Fruit fly (Drosophila melanogaster) whole organism, embryonic: ENCODE measurements around the gene CG9302.

ENCODE experiments used
- CG10543 ChIP-seq: fragments of 200-800 bp; sonication (Bioruptor generic); optimal IDR thresholded peaks from 3 replicates; lab custom pipeline; 2017; ENCODE audit warnings: missing biosample characterization, mild to moderate bottlenecking, missing genetic modification characterization, moderate library complexity
- CG10979 ChIP-seq: fragments of 200-800 bp; sonication (Bioruptor generic); optimal IDR thresholded peaks from 2 replicates; lab custom pipeline; 2018; ENCODE audit warnings: missing biosample characterization, mild to moderate bottlenecking, missing genetic modification characterization, moderate library complexity
- CG12299 ChIP-seq: fragments of 200-800 bp; sonication (Bioruptor generic); optimal IDR thresholded peaks from 2 replicates; lab custom pipeline; 2018; ENCODE audit warnings: missing biosample characterization, mild to moderate bottlenecking, missing genetic modification characterization
- CG13775 ChIP-seq: fragments of 200-800 bp; sonication (Bioruptor generic); optimal IDR thresholded peaks from 3 replicates; lab custom pipeline; 2017; ENCODE audit warnings: missing biosample characterization, mild to moderate bottlenecking, missing genetic modification characterization
- CG14014 ChIP-seq: fragments of 200-800 bp; sonication (Bioruptor generic); IDR thresholded peaks from 2 replicates; pipeline ENCODE4 v1.3.6; 2022; ENCODE audit warnings: missing biosample characterization, missing genetic modification characterization
- CG14441 ChIP-seq: fragments of 200-800 bp; sonication (Bioruptor generic); IDR thresholded peaks from 2 replicates; pipeline ENCODE4 v1.3.6; 2022; ENCODE audit warnings: missing biosample characterization, missing genetic modification characterization
- CG14965 ChIP-seq: fragments of 200-800 bp; sonication (Bioruptor generic); optimal IDR thresholded peaks from 2 replicates; lab custom pipeline; 2016; ENCODE audit warnings: missing biosample characterization, missing genetic modification characterization, borderline replicate concordance
- CG17802 ChIP-seq: fragments of 200-800 bp; sonication (Bioruptor generic); optimal IDR thresholded peaks from 2 replicates; lab custom pipeline; 2018; ENCODE audit warnings: missing biosample characterization, mild to moderate bottlenecking, missing genetic modification characterization, moderate library complexity
- CG18262 ChIP-seq: fragments of 200-800 bp; optimal IDR thresholded peaks from 3 replicates; lab custom pipeline; 2019; ENCODE audit warnings: missing biosample characterization, mild to moderate bottlenecking, missing genetic modification characterization, moderate library complexity
- CG32767 ChIP-seq: fragments of 200-800 bp; sonication (Bioruptor generic); IDR thresholded peaks from 2 replicates; pipeline ENCODE4 v1.3.6; 2022; ENCODE audit warnings: missing biosample characterization, missing genetic modification characterization
- CG42726 ChIP-seq: fragments of 200-800 bp; sonication (Bioruptor generic); IDR thresholded peaks from 2 replicates; pipeline ENCODE4 v1.3.6; 2022; ENCODE audit warnings: missing biosample characterization, missing genetic modification characterization; ENCODE audit not compliant: partially characterized antibody
- CG4360 ChIP-seq: fragments of 200-800 bp; sonication (Bioruptor generic); IDR thresholded peaks from 2 replicates; pipeline ENCODE4 v1.3.6; 2022; ENCODE audit warnings: missing biosample characterization, missing genetic modification characterization
- CG43689 ChIP-seq: fragments of 200-800 bp; sonication (Bioruptor generic); IDR thresholded peaks from 2 replicates; pipeline ENCODE4 v1.3.6; 2022; ENCODE audit warnings: missing biosample characterization, missing genetic modification characterization
- CG4854 ChIP-seq: fragments of 200-800 bp; sonication (Bioruptor generic); optimal IDR thresholded peaks from 2 replicates; lab custom pipeline; 2016; ENCODE audit warnings: missing biosample characterization, missing genetic modification characterization, inconsistent platforms
- CG5180 ChIP-seq: fragments of 200-800 bp; sonication (Bioruptor generic); optimal IDR thresholded peaks from 3 replicates; lab custom pipeline; 2017; ENCODE audit warnings: missing biosample characterization, missing genetic modification characterization, mild to moderate bottlenecking, moderate library complexity, missing genetic modification reagents
- CG8765 ChIP-seq: fragments of 200-800 bp; sonication (Bioruptor generic); IDR thresholded peaks from 2 replicates; pipeline ENCODE4 v1.3.6; 2022; ENCODE audit warnings: missing biosample characterization, missing genetic modification characterization
- D ChIP-seq, 2 experiments: fragments of 200-800 bp in 1 of 2; fragments of >200 bp in 1 of 2; sonication (Bioruptor generic) in 1 of 2; optimal IDR thresholded peaks; 2 replicates in 1 of 2; 3 replicates in 1 of 2; lab custom pipeline; 2017; ENCODE audit warnings: mild to moderate bottlenecking in 1 of 2, missing biosample characterization in 1 of 2, missing genetic modification characterization in 1 of 2, missing genetic modification reagents in 1 of 2
- Deaf1 ChIP-seq: fragments of 200-800 bp; optimal IDR thresholded peaks from 3 replicates; lab custom pipeline; 2019; ENCODE audit warnings: missing biosample characterization, mild to moderate bottlenecking, missing genetic modification characterization, moderate library complexity
- Dp ChIP-seq: fragments of 200-800 bp; sonication (Bioruptor generic); optimal IDR thresholded peaks from 2 replicates; lab custom pipeline; 2018; ENCODE audit warnings: missing biosample characterization, mild to moderate bottlenecking, missing genetic modification characterization, moderate library complexity
- Hand ChIP-seq: fragments of 200-800 bp; sonication (Bioruptor generic); optimal IDR thresholded peaks from 2 replicates; lab custom pipeline; 2017; ENCODE audit warnings: mild to moderate bottlenecking, missing biosample characterization, missing genetic modification reagents, missing genetic modification characterization
- Hr51 ChIP-seq, 2 experiments: fragments of 200-800 bp; sonication (Bioruptor generic); optimal IDR thresholded peaks; 2 replicates in 1 of 2; 3 replicates in 1 of 2; lab custom pipeline; 2016 to 2018; ENCODE audit warnings: missing biosample characterization in 2 of 2, missing genetic modification characterization in 2 of 2, mild to moderate bottlenecking in 1 of 2, moderate library complexity in 1 of 2
- Hr78 ChIP-seq, 2 experiments: fragments of 200-800 bp in 1 of 2; fragments of >200 bp in 1 of 2; sonication (Bioruptor generic) in 1 of 2; optimal IDR thresholded peaks; 2 replicates each; lab custom pipeline; 2017 to 2019; ENCODE audit warnings: missing biosample characterization in 2 of 2, missing genetic modification characterization in 2 of 2, mild to moderate bottlenecking in 1 of 2, moderate library complexity in 1 of 2
- Hsf ChIP-seq: fragments of 200-800 bp; sonication (Bioruptor generic); optimal IDR thresholded peaks from 3 replicates; lab custom pipeline; 2016; ENCODE audit warnings: missing biosample characterization, missing genetic modification characterization
- Mes4 ChIP-seq: fragments of 200-800 bp; sonication (Bioruptor generic); optimal IDR thresholded peaks from 2 replicates; lab custom pipeline; 2016; ENCODE audit warnings: missing biosample characterization, missing genetic modification characterization
- Myb ChIP-seq: fragments of 200-800 bp; sonication (Bioruptor generic); optimal IDR thresholded peaks from 2 replicates; lab custom pipeline; 2016; ENCODE audit warnings: missing biosample characterization, missing genetic modification characterization
- Opbp ChIP-seq: fragments of 200-800 bp; sonication (Bioruptor generic); IDR thresholded peaks from 3 replicates; pipeline ENCODE4 v1.3.6; 2022; ENCODE audit warnings: missing biosample characterization, missing genetic modification characterization; ENCODE audit not compliant: partially characterized antibody
- Spps ChIP-seq: fragments of 200-800 bp; sonication (Bioruptor generic); optimal IDR thresholded peaks from 2 replicates; lab custom pipeline; 2018; ENCODE audit warnings: missing biosample characterization, mild to moderate bottlenecking, missing genetic modification characterization
- ab ChIP-seq: fragments of 200-800 bp; sonication (Bioruptor generic); optimal IDR thresholded peaks from 2 replicates; lab custom pipeline; 2016; ENCODE audit warnings: missing biosample characterization, missing genetic modification characterization
- bigmax ChIP-seq: fragments of 200-800 bp; sonication (Bioruptor generic); optimal IDR thresholded peaks from 2 replicates; lab custom pipeline; 2018; ENCODE audit warnings: missing biosample characterization, mild to moderate bottlenecking, missing genetic modification characterization
- cas ChIP-seq: fragments of 200-800 bp; sonication (Bioruptor generic); IDR thresholded peaks from 2 replicates; pipeline ENCODE4 v1.3.6; 2022; ENCODE audit warnings: missing biosample characterization, missing genetic modification characterization
- chif ChIP-seq, 2 experiments: fragments of 200-800 bp; sonication (Bioruptor generic); optimal IDR thresholded peaks; 3 replicates each; lab custom pipeline; 2016; ENCODE audit warnings: missing biosample characterization in 2 of 2, missing genetic modification characterization in 2 of 2
- dm ChIP-seq: fragments of 200-800 bp; sonication (Bioruptor generic); optimal IDR thresholded peaks from 3 replicates; lab custom pipeline; 2016; ENCODE audit warnings: missing biosample characterization, missing genetic modification characterization
- emc ChIP-seq: fragments of 200-800 bp; sonication (Bioruptor generic); optimal IDR thresholded peaks from 2 replicates; lab custom pipeline; 2016; ENCODE audit warnings: missing biosample characterization, missing genetic modification characterization
- fd96Cb ChIP-seq: fragments of 200-800 bp; sonication (Bioruptor generic); optimal IDR thresholded peaks from 2 replicates; lab custom pipeline; 2018; ENCODE audit warnings: missing biosample characterization, mild to moderate bottlenecking, missing genetic modification characterization, moderate library complexity
- ftz-f1 ChIP-seq: fragments of 200-800 bp; sonication (Bioruptor generic); optimal IDR thresholded peaks from 2 replicates; lab custom pipeline; 2016; ENCODE audit warnings: missing biosample characterization, missing genetic modification characterization
- hth ChIP-seq: fragments of >200 bp; optimal IDR thresholded peaks from 2 replicates; lab custom pipeline; 2017; ENCODE audit warnings: inconsistent platforms
- jumu ChIP-seq: fragments of 200-800 bp; sonication (Bioruptor generic); optimal IDR thresholded peaks from 3 replicates; lab custom pipeline; 2016; ENCODE audit warnings: missing biosample characterization, missing genetic modification characterization
- maf-S ChIP-seq: fragments of 200-800 bp; sonication (Bioruptor generic); optimal IDR thresholded peaks from 2 replicates; lab custom pipeline; 2016; ENCODE audit warnings: missing biosample characterization, missing genetic modification characterization
- nerfin-1 ChIP-seq: fragments of 200-800 bp; sonication (Bioruptor generic); optimal IDR thresholded peaks from 3 replicates; lab custom pipeline; 2019; ENCODE audit warnings: missing biosample characterization, mild to moderate bottlenecking, missing genetic modification characterization, moderate library complexity
- nom ChIP-seq: fragments of 200-800 bp; sonication (Bioruptor generic); optimal IDR thresholded peaks from 2 replicates; lab custom pipeline; 2017; ENCODE audit warnings: missing biosample characterization, missing genetic modification characterization, mild to moderate bottlenecking, moderate library complexity, missing genetic modification reagents
- org-1 ChIP-seq: fragments of 200-800 bp; sonication (Bioruptor generic); optimal IDR thresholded peaks from 2 replicates; lab custom pipeline; 2017; ENCODE audit warnings: missing biosample characterization, missing genetic modification characterization
- otp ChIP-seq: fragments of 200-800 bp; sonication (Bioruptor generic); IDR thresholded peaks from 3 replicates; pipeline ENCODE4, ENCODE4 v1.3.6; 2022; ENCODE audit warnings: missing biosample characterization, missing genetic modification characterization
- phol ChIP-seq: fragments of 200-800 bp; sonication (Bioruptor generic); optimal IDR thresholded peaks from 3 replicates; lab custom pipeline; 2018; ENCODE audit warnings: missing biosample characterization, mild to moderate bottlenecking, missing genetic modification characterization, moderate library complexity
- pros ChIP-seq: fragments of 200-800 bp; sonication (Bioruptor generic); optimal IDR thresholded peaks from 3 replicates; lab custom pipeline; 2019; ENCODE audit warnings: missing biosample characterization, mild to moderate bottlenecking, missing genetic modification characterization, moderate library complexity
- repo ChIP-seq: fragments of 200-800 bp; sonication (Bioruptor generic); optimal IDR thresholded peaks from 2 replicates; lab custom pipeline; 2016; ENCODE audit warnings: missing biosample characterization, missing genetic modification characterization
- tgo ChIP-seq: fragments of 200-800 bp; sonication (Bioruptor generic); IDR thresholded peaks from 3 replicates; pipeline ENCODE4 v1.3.6; 2022; ENCODE audit warnings: missing biosample characterization, missing genetic modification characterization
- twi ChIP-seq: fragments of 200-800 bp; optimal IDR thresholded peaks from 2 replicates; lab custom pipeline; 2019; ENCODE audit warnings: missing biosample characterization, mild to moderate bottlenecking, missing genetic modification characterization, moderate library complexity
- vnd ChIP-seq: fragments of 200-800 bp; sonication (Bioruptor generic); IDR thresholded peaks from 3 replicates; pipeline ENCODE4 v1.3.6; 2022; ENCODE audit warnings: missing biosample characterization, missing genetic modification characterization; ENCODE audit not compliant: partially characterized antibody

The CG9302 gene

DNA sequence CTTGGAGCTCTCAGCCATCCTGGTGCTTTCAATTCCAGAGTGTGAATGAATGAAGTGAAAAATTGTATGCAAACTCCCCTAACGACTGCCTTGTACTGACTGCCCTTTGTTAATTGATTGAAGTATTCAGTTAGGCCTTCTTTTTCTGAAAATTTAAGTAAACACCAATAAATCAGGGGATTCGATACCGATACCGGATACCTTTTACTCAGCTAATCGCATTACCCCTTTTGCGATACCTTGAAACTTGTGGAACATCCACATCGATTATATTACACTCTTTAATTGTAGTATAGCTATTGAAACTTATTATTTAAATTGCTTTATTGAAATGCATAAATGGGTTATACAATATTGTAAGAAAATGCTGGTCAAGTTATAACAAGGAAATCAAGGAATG is 17.7 kb upstream of the CG9302 start, which contains the start of gene CG16957:
TSS of gene CG16957 (minus strand) at position 101 of the 400 bp plus-strand sequence.
- TF ChIP-seq Opbp (no peak), chif (GFP tag; optimal IDR thresholded peaks at IDR 0.05; lab: Kevin White, UChicago) (no peak), tgo (no peak), Hand (GFP tag; lab: Kevin White, UChicago) (no peak), Dp (GFP tag; lab: Kevin White, UChicago) (no peak), Deaf1 (tag; lab: Kevin White, UChicago) (no peak), CG10979 (no peak), bigmax (GFP tag; lab: Kevin White, UChicago) (no peak), Hr51 (GFP tag; optimal IDR thresholded peaks at IDR 0.05; lab: Kevin White, UChicago) (no peak)

DNA sequence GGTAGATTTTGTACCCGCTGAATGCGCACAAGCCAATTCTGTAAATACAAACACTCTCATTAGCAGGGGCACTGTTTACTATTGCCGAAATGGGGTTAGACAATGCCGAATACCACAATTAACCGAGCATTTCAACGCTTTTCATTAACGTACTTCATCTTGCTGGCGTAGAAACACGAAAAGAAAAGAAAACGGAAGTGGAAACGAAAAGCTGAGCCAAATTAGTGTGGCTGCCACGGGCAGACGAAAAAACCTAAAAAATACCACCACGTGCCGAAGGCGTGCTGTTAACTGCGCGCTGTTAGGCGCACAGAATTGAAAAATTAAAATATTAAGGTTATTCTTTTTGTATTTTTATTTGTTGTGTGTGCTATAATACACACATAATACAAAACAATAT is 16.6 kb upstream of the CG9302 start, which contains the start of gene RpL24:
TSS of gene RpL24 (minus strand) at position 229 of the 400 bp plus-strand sequence.
- TF ChIP-seq vnd (GFP tag; lab: Robert Waterston, UW) (no peak), CG10543 (GFP tag; lab: Kevin White, UChicago) (peak; percentile 96), Hr78 (GFP tag; optimal IDR thresholded peaks at IDR 0.05; lab: Kevin White, UChicago) (no peak), CG43689 (GFP tag; lab: Robert Waterston, UW) (peak; percentile 86), repo (GFP tag; lab: Kevin White, UChicago) (peak; percentile 89), phol (peak; percentile 83), emc (GFP tag; lab: Kevin White, UChicago) (peak; percentile 82), Hr51 (GFP tag; optimal IDR thresholded peaks at IDR 0.05; lab: Kevin White, UChicago) (peak; percentile 81 to 88), CG4854 (GFP tag; lab: Kevin White, UChicago) (peak; percentile 94), cas (GFP tag; lab: Robert Waterston, UW) (peak; percentile 65), CG5180 (GFP tag; lab: Kevin White, UChicago) (peak; percentile 80), jumu (GFP tag; lab: Kevin White, UChicago) (peak; percentile 63), dm (GFP tag; lab: Kevin White, UChicago) (peak; percentile 99), otp (GFP tag; lab: Robert Waterston, UW) (peak; percentile 95), CG12299 (tag; lab: Kevin White, UChicago) (peak; percentile 84), CG13775 (peak; percentile 96), Myb (GFP tag; lab: Kevin White, UChicago) (peak; percentile 54), CG8765 (GFP tag; lab: Robert Waterston, UW) (no peak), CG18262 (tag; lab: Kevin White, UChicago) (peak; percentile 82), CG14014 (peak; percentile 89), nerfin-1 (tag; lab: Kevin White, UChicago) (peak; percentile 85), D (optimal IDR thresholded peaks at IDR 0.05; lab: Kevin White, UChicago) (no peak), D (GFP tag; optimal IDR thresholded peaks at IDR 0.05; lab: Kevin White, UChicago) (peak; percentile 86), pros (no peak), org-1 (GFP tag; lab: Kevin White, UChicago) (peak; percentile 90), Spps (tag; lab: Kevin White, UChicago) (peak; percentile 79), CG17802 (peak; percentile 82), CG14441 (peak; percentile 69; the same call in 1 of the 2 replicates), hth (lab: Kevin White, UChicago) (no peak), CG32767 (GFP tag; lab: Robert Waterston, UW) (peak; percentile 50; the same call in 1 of the 2 replicates), ftz-f1 (GFP tag; lab: Kevin White, UChicago) (peak; percentile 27), CG42726 (GFP tag; lab: Robert Waterston, UW) (peak; percentile 45; the same call in 1 of the 2 replicates), fd96Cb (tag; lab: Kevin White, UChicago) (peak; percentile 50), ab (peak; percentile 40), Hsf (GFP tag; lab: Kevin White, UChicago) (peak; percentile 90), CG14965 (GFP tag; lab: Kevin White, UChicago) (peak; percentile 48), nom (GFP tag; lab: Kevin White, UChicago) (peak; percentile 93), twi (tag; lab: Kevin White, UChicago) (peak; percentile 73), CG4360 (peak; percentile 46), Mes4 (GFP tag; lab: Kevin White, UChicago) (peak; percentile 96), maf-S (GFP tag; lab: Kevin White, UChicago) (peak; percentile 90)
